Worm (Caenorhabditis elegans) whole organism, L4 larva: ENCODE results near the gene F53B1.8.

Experiments used
- Y5F2A.4 ChIP-seq: fragments of 200-800 bp; sonication (Bioruptor generic); optimal IDR thresholded peaks from 2 replicates; lab custom pipeline; 2018; ENCODE audit warnings: mild to moderate bottlenecking, missing genetic modification characterization, missing compliant biosample characterization
- aly-2 ChIP-seq: sonication (generic microtip); optimal IDR thresholded peaks from 2 replicates; lab custom pipeline; 2018; ENCODE audit warnings: missing biosample characterization, missing genetic modification characterization
- ama-1 ChIP-seq: fragments of 150-350 bp; optimal IDR thresholded peaks from 2 replicates; lab custom pipeline; 2014; ENCODE audit warnings: inconsistent platforms, mixed read lengths
- ceh-62 ChIP-seq: sonication (generic microtip); optimal IDR thresholded peaks from 2 replicates; lab custom pipeline; 2017; ENCODE audit warnings: missing biosample characterization, missing genetic modification characterization
- ceh-82 ChIP-seq: sonication (generic microtip); optimal IDR thresholded peaks from 2 replicates; lab custom pipeline; 2017; ENCODE audit warnings: missing biosample characterization, missing genetic modification characterization
- gei-8 ChIP-seq: fragments of 200-800 bp; sonication (Bioruptor generic); optimal IDR thresholded peaks from 2 replicates; lab custom pipeline; 2018; ENCODE audit warnings: mild to moderate bottlenecking, missing genetic modification characterization, missing compliant biosample characterization
- lsy-2 ChIP-seq, 2 experiments: fragments of 150-350 bp in 1 of 2; sonication (generic microtip) in 1 of 2; optimal IDR thresholded peaks; 2 replicates each; lab custom pipeline; 2014 to 2017; ENCODE audit warnings: missing biosample characterization in 2 of 2, missing genetic modification characterization in 2 of 2
- mdl-1 ChIP-seq, 2 experiments: fragments of 150-350 bp in 1 of 2; sonication (generic microtip) in 1 of 2; optimal IDR thresholded peaks; 2 replicates each; lab custom pipeline; 2014 to 2017; ENCODE audit warnings: missing biosample characterization in 2 of 2, missing genetic modification characterization in 2 of 2
- mep-1 ChIP-seq: fragments of 150-350 bp; sonication (generic microtip); optimal IDR thresholded peaks from 3 replicates; lab custom pipeline; 2014; ENCODE audit warnings: missing biosample characterization, missing genetic modification characterization
- nhr-102 ChIP-seq: sonication (generic microtip); optimal IDR thresholded peaks from 2 replicates; lab custom pipeline; 2016; ENCODE audit warnings: mild to moderate bottlenecking, missing genetic modification characterization, moderate library complexity, missing compliant biosample characterization
- nhr-77 ChIP-seq: fragments of 150-350 bp; optimal IDR thresholded peaks from 2 replicates; lab custom pipeline; 2014; ENCODE audit warnings: missing biosample characterization, missing genetic modification characterization
- pqm-1 ChIP-seq: sonication (generic microtip); optimal IDR thresholded peaks from 2 replicates; lab custom pipeline; 2017; ENCODE audit warnings: missing biosample characterization, missing genetic modification characterization
- spr-1 ChIP-seq: sonication (generic microtip); optimal IDR thresholded peaks from 2 replicates; lab custom pipeline; 2016; ENCODE audit warnings: mild to moderate bottlenecking, missing genetic modification characterization, missing compliant biosample characterization

DNA sequence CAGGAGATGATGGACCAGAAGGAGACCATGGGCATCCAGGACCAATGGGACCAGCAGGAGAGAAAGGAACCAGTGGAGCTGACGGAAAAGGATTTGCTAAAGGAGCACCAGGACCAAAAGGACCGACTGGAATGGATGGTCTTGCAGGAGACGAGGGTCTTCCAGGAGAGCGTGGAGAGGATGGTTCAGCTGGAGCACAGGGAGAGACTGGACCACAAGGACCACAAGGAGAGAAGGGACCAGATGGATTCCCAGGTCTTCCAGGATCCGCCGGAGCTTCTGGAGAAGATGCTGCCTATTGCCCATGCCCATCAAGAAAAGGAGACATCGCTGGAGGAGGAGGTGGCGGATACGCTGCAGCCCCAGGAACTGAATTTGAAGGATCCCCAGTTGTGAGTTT lies 35.9 kb downstream of the F53B1.8 start:
- TF ChIP-seq lsy-2 (tag; optimal IDR thresholded peaks at IDR 0.05; lab: Kevin White, UChicago) (no peak), aly-2 (tag; lab: Kevin White, UChicago) (no peak), mep-1 (tag; lab: Kevin White, UChicago) (no peak), Y5F2A.4 (GFP tag; lab: Kevin White, UChicago) (no peak), pqm-1 (no peak), nhr-77 (tag; lab: Kevin White, UChicago) (no peak), ceh-82 (tag; lab: Kevin White, UChicago) (no peak), nhr-102 (tag; lab: Kevin White, UChicago) (no peak), ceh-62 (no peak), gei-8 (no peak), mdl-1 (tag; optimal IDR thresholded peaks at IDR 0.05; lab: Kevin White, UChicago) (no peak), spr-1 (tag; lab: Kevin White, UChicago) (no peak), ama-1 (no peak)
